Worm (Caenorhabditis elegans) whole organism, L3 larva: Measurements from ENCODE around the gene rcs-1.

Experiments used
- R02D3.7 ChIP-seq: fragments of 150-350 bp; optimal IDR thresholded peaks from 2 replicates; lab custom pipeline; 2014; ENCODE audit warnings: missing biosample characterization, missing genetic modification characterization
- ZK546.5 ChIP-seq: sonication (generic microtip); optimal IDR thresholded peaks from 2 replicates; lab custom pipeline; 2017; ENCODE audit warnings: missing biosample characterization, missing genetic modification characterization
- aly-2 ChIP-seq: fragments of 150-350 bp; optimal IDR thresholded peaks from 2 replicates; lab custom pipeline; 2014; ENCODE audit warnings: missing biosample characterization, missing genetic modification characterization
- ceh-9 ChIP-seq: sonication (generic microtip); optimal IDR thresholded peaks from 2 replicates; lab custom pipeline; 2018; ENCODE audit warnings: missing biosample characterization, missing genetic modification characterization
- daf-12 ChIP-seq: fragments of 150-350 bp; optimal IDR thresholded peaks from 2 replicates; lab custom pipeline; 2014; ENCODE audit warnings: missing biosample characterization, missing genetic modification reagents, missing genetic modification characterization
- egl-27 ChIP-seq: sonication (generic microtip); optimal IDR thresholded peaks from 4 replicates; lab custom pipeline; 2017; ENCODE audit warnings: missing biosample characterization, missing genetic modification reagents, missing genetic modification characterization
- egl-5 ChIP-seq: fragments of 150-350 bp; optimal IDR thresholded peaks from 2 replicates; lab custom pipeline; 2017; ENCODE audit warnings: missing biosample characterization, missing genetic modification reagents, missing genetic modification characterization, inconsistent platforms
- elt-1 ChIP-seq: fragments of 150-350 bp; optimal IDR thresholded peaks from 2 replicates; lab custom pipeline; 2014; ENCODE audit warnings: missing biosample characterization, missing genetic modification characterization
- elt-2 ChIP-seq: sonication (generic microtip); optimal IDR thresholded peaks from 2 replicates; lab custom pipeline; 2016; ENCODE audit warnings: missing genetic modification reagents, mild to moderate bottlenecking, missing genetic modification characterization, missing compliant biosample characterization
- elt-3 ChIP-seq, 3 experiments: fragments of 150-350 bp in 1 of 3; sonication (generic microtip) in 2 of 3; optimal IDR thresholded peaks; 2 replicates in 2 of 3; 4 replicates in 1 of 3; lab custom pipeline; 2014 to 2017; ENCODE audit warnings: missing biosample characterization in 3 of 3, missing genetic modification characterization in 3 of 3
- eor-1 ChIP-seq, 2 experiments: fragments of 150-350 bp; optimal IDR thresholded peaks; 2 replicates each; lab custom pipeline; 2014 to 2018; ENCODE audit warnings: missing biosample characterization in 2 of 2, missing genetic modification characterization in 2 of 2
- fkh-10 ChIP-seq: sonication (generic microtip); optimal IDR thresholded peaks from 2 replicates; lab custom pipeline; 2017; ENCODE audit warnings: missing biosample characterization, missing genetic modification reagents, missing genetic modification characterization
- fos-1 ChIP-seq: fragments of 150-350 bp; optimal IDR thresholded peaks from 2 replicates; lab custom pipeline; 2014; ENCODE audit warnings: missing biosample characterization, missing genetic modification characterization
- hmg-11 ChIP-seq: sonication (generic microtip); optimal IDR thresholded peaks from 2 replicates; lab custom pipeline; 2016; ENCODE audit warnings: missing genetic modification characterization, missing compliant biosample characterization
- jun-1 ChIP-seq: fragments of 150-350 bp; optimal IDR thresholded peaks from 2 replicates; lab custom pipeline; 2014; ENCODE audit warnings: missing biosample characterization, missing genetic modification reagents, missing genetic modification characterization
- lin-39 ChIP-seq: fragments of 150-350 bp; optimal IDR thresholded peaks from 2 replicates; lab custom pipeline; 2018; ENCODE audit warnings: missing biosample characterization, missing genetic modification reagents, missing genetic modification characterization
- lsy-12 ChIP-seq: sonication (generic microtip); optimal IDR thresholded peaks from 2 replicates; lab custom pipeline; 2016; ENCODE audit warnings: mild to moderate bottlenecking, missing genetic modification characterization, missing compliant biosample characterization
- mml-1 ChIP-seq: fragments of 150-350 bp; sonication (generic microtip); optimal IDR thresholded peaks from 3 replicates; lab custom pipeline; 2014; ENCODE audit warnings: missing biosample characterization, missing genetic modification characterization
- nhr-11 ChIP-seq: fragments of 150-350 bp; optimal IDR thresholded peaks from 2 replicates; lab custom pipeline; 2014; ENCODE audit warnings: missing biosample characterization, missing genetic modification characterization
- nhr-12 ChIP-seq: fragments of 150-350 bp; optimal IDR thresholded peaks from 2 replicates; lab custom pipeline; 2014; ENCODE audit warnings: missing biosample characterization, missing genetic modification characterization
- nhr-237 ChIP-seq: fragments of 150-350 bp; optimal IDR thresholded peaks from 2 replicates; lab custom pipeline; 2014; ENCODE audit warnings: missing biosample characterization, missing genetic modification characterization
- nhr-25 ChIP-seq: sonication (generic microtip); optimal IDR thresholded peaks from 2 replicates; lab custom pipeline; 2017; ENCODE audit warnings: missing biosample characterization, missing genetic modification characterization
- nhr-67 ChIP-seq: fragments of 150-350 bp; optimal IDR thresholded peaks from 2 replicates; lab custom pipeline; 2014; ENCODE audit warnings: missing biosample characterization, missing genetic modification characterization
- nhr-76 ChIP-seq: fragments of 150-350 bp; sonication (generic microtip); optimal IDR thresholded peaks from 5 replicates; lab custom pipeline; 2014; ENCODE audit warnings: missing biosample characterization, missing genetic modification characterization
- nhr-77 ChIP-seq: fragments of 150-350 bp; optimal IDR thresholded peaks from 2 replicates; lab custom pipeline; 2014; ENCODE audit warnings: missing biosample characterization, missing genetic modification characterization
- pha-4 ChIP-seq: fragments of 150-350 bp; optimal IDR thresholded peaks from 2 replicates; lab custom pipeline; 2014; ENCODE audit warnings: missing biosample characterization, missing genetic modification reagents, missing genetic modification characterization
- pqm-1 ChIP-seq: fragments of 150-350 bp; optimal IDR thresholded peaks from 2 replicates; lab custom pipeline; 2017; ENCODE audit warnings: missing biosample characterization, missing genetic modification characterization, inconsistent platforms
- sea-2 ChIP-seq: fragments of 150-350 bp; sonication (generic microtip); optimal IDR thresholded peaks from 4 replicates; lab custom pipeline; 2014; ENCODE audit warnings: missing biosample characterization, missing genetic modification reagents, missing genetic modification characterization
- tbx-2 ChIP-seq: sonication (generic microtip); optimal IDR thresholded peaks from 2 replicates; lab custom pipeline; 2016; ENCODE audit warnings: mild to moderate bottlenecking, missing genetic modification characterization, missing compliant biosample characterization
- unc-62 ChIP-seq: fragments of 150-350 bp; sonication (generic microtip); optimal IDR thresholded peaks from 4 replicates; lab custom pipeline; 2014; ENCODE audit warnings: missing biosample characterization, missing genetic modification reagents, missing genetic modification characterization
- zag-1 ChIP-seq: fragments of 150-350 bp; optimal IDR thresholded peaks from 2 replicates; lab custom pipeline; 2014; ENCODE audit warnings: missing biosample characterization, missing genetic modification characterization
- ztf-11 ChIP-seq: fragments of 150-350 bp; optimal IDR thresholded peaks from 2 replicates; lab custom pipeline; 2014; ENCODE audit warnings: missing biosample characterization, missing genetic modification characterization

Gene rcs-1

DNA sequence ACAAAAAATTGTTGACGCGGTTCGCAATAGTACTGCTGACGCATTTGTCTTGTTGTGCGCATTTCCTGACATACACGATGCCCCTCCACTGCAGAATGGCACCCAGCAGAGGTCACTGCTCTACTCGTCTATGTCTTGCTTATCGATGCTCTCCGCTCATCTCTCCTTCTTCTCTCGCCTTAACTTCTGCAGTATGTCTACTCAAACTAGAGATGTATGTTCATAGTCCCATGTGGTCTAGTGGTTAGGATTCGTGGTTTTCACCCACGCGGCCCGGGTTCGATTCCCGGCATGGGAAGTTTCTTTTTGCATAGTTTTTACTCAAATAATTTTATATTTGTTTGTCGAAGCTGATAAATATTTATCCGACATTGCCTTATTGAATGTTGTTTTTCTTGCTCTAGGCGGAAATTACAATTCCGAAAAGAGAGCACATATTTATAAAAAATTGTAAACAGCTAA is 7.6 kb upstream of the rcs-1 start, which contains the start of gene C28G1.2 (continued):
- TF ChIP-seq egl-5 (tag; lab: Kevin White, UChicago) (peak; percentile 77), egl-27 (peak; percentile 88), pqm-1 (peak; percentile 53), nhr-11 (tag; lab: Kevin White, UChicago) (peak; percentile 68), pha-4 (tag; lab: Kevin White, UChicago) (peak; percentile 89)

DNA sequence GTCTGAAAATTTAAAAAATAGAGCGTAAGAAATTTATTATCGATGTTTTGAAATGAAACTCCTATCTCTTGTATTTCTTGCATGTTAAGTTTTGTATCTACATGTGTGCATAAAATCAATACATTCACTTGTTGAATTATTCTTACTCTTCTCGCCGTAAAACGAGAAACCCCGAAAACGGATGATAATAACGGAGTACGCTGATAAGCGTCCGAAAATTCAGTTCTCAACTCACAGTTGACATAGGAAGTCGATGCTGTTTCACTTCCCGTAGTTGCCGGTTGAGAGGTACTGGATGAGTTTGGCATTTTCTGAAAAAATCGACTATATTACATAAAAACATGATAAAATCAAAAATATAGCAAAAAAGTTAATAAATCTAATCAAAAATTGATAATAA is 7.1 kb upstream of the rcs-1 start, which contains the start of gene sec-15:
Gene sec-15, minus strand, starts transcription at position 311 of the 400 bp plus-strand sequence.
- no peak for TF ChIP-seq nhr-77 (tag; lab: Kevin White, UChicago)
- peak; percentile 14 for TF ChIP-seq pqm-1
- no peak for TF ChIP-seq nhr-67
- TF ChIP-seq elt-2 (tag; lab: Kevin White, UChicago): peak; percentile 61

DNA sequence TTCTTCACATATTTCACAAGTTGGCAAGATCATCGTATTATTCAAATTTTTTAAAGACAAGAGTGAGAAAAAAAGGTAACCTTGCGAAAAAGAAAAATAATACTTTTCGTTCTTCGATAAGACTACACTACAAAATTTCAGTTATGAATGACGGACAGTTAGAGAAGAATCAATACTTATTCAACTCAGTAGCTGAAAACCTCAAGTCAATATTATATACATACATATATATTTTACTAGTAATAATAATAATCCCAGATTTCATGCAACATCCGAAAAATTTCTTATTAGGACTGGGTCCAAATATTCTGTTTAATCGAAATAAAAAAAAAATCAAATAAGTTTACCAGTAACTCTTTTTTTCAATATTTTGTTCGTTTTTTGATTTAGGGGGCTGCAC is 2.8 kb upstream of the rcs-1 start, which contains the start of gene C28G1.6:
Gene C28G1.6, minus strand, starts transcription at position 101 of the 400 bp plus-strand sequence.
- TF ChIP-seq hmg-11 (tag; lab: Kevin White, UChicago) (no peak), pha-4 (tag; lab: Kevin White, UChicago) (peak; percentile 22), zag-1 (tag; lab: Kevin White, UChicago) (no peak), ZK546.5 (no peak), elt-2 (tag; lab: Kevin White, UChicago) (peak; percentile 54)
- TF ChIP-seq, all 47 proteins: peak for 2

DNA sequence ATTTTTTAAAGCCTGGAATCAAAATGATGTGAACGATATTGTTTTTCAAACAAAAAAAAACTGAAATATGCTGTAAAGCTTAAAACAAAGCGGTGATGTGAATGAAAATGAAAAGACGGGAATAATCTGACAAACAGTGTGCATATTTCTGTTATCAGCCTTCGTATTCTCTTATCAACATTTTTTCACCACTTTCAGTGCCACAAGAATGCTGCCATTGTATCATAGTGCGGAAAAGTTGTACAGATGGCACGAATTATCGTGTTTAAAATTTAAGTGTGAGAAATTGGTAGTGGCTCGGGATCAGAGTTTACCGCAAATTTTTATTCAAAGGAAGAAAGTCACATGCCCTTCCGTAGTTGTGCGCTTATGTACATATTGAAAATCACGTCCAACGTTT is 3.9 kb downstream of the rcs-1 start, which contains the start of gene ifd-1:
Gene ifd-1, minus strand, starts transcription at position 12 of the 400 bp plus-strand sequence.
- TF ChIP-seq tbx-2 (tag; lab: Kevin White, UChicago) (no peak), elt-2 (tag; lab: Kevin White, UChicago) (peak; percentile 95), pqm-1 (peak; percentile 88), jun-1 (peak; percentile 78), lsy-12 (tag; lab: Kevin White, UChicago) (no peak), mml-1 (tag; lab: Kevin White, UChicago) (no peak), nhr-237 (tag; lab: Kevin White, UChicago) (no peak), elt-1 (tag; lab: Kevin White, UChicago) (no peak)

DNA sequence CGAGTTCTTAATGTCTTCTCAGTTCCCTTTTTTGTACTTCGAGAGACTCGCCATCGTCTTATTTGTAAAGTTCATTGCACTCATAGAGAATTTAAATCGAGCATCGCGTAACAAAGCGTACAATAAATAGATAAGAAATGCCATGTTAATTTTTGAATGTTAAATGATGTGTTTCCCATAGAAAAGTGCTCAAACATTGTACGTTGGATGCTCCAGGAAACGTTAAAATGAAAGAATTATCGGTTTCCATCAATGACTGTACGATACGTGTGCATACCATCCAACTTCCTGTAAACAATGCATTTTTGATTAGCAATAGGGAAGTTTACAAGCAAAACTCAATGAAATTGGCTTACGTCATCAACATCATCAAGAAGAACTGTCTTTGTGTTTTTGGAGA is 7.7 kb downstream of the rcs-1 start:
- no peak for TF ChIP-seq nhr-76 (tag; lab: Kevin White, UChicago)
- TF ChIP-seq nhr-11 (tag; lab: Kevin White, UChicago): no peak
- TF ChIP-seq nhr-67: no peak
- TF ChIP-seq elt-2 (tag; lab: Kevin White, UChicago): peak; percentile 87
- no peak for TF ChIP-seq tbx-2 (tag; lab: Kevin White, UChicago)
- no peak for TF ChIP-seq nhr-25 (tag; lab: Kevin White, UChicago)
- no peak for TF ChIP-seq aly-2
- no peak for TF ChIP-seq ZK546.5
- TF ChIP-seq sea-2 (GFP tag; lab: Kevin White, UChicago): no peak
- TF ChIP-seq nhr-12: no peak
- no peak for TF ChIP-seq nhr-77 (tag; lab: Kevin White, UChicago)
- TF ChIP-seq pha-4 (tag; lab: Kevin White, UChicago): peak; percentile 31
- TF ChIP-seq ztf-11: no peak
- no peak for TF ChIP-seq elt-3 (tag; optimal IDR thresholded peaks at IDR 0.05; lab: Kevin White, UChicago)
- TF ChIP-seq jun-1: peak; percentile 42
- TF ChIP-seq unc-62: no peak
- TF ChIP-seq lsy-12 (tag; lab: Kevin White, UChicago): no peak
- no peak for TF ChIP-seq fos-1 (tag; lab: Kevin White, UChicago)
- no peak for TF ChIP-seq hmg-11 (tag; lab: Kevin White, UChicago)
- TF ChIP-seq egl-5 (tag; lab: Kevin White, UChicago): no peak
- no peak for TF ChIP-seq lin-39
- TF ChIP-seq nhr-237 (tag; lab: Kevin White, UChicago): no peak
- TF ChIP-seq ceh-9 (tag; lab: Kevin White, UChicago): no peak
- TF ChIP-seq pqm-1: peak; percentile 71
- no peak for TF ChIP-seq egl-27
- TF ChIP-seq fkh-10 (GFP tag; lab: Kevin White, UChicago): no peak
- no peak for TF ChIP-seq eor-1 (tag; optimal IDR thresholded peaks at IDR 0.05; lab: Kevin White, UChicago)
- no peak for TF ChIP-seq R02D3.7
- TF ChIP-seq daf-12 (tag; lab: Kevin White, UChicago): no peak
- no peak for TF ChIP-seq mml-1 (tag; lab: Kevin White, UChicago)
